Fruit fly (Drosophila melanogaster) whole organism, embryonic: ENCODE data around the gene barc.

Experiments
- CG12659 ChIP-seq: fragments of 200-800 bp; sonication (Bioruptor generic); optimal IDR thresholded peaks from 3 replicates; lab custom pipeline; 2017; ENCODE audit warnings: mild to moderate bottlenecking, missing biosample characterization, missing genetic modification reagents, missing genetic modification characterization
- CG32767 ChIP-seq: fragments of 200-800 bp; sonication (Bioruptor generic); IDR thresholded peaks from 2 replicates; pipeline ENCODE4 v1.3.6; 2022; ENCODE audit warnings: missing biosample characterization, missing genetic modification characterization
- CTCF ChIP-seq: fragments of 200-800 bp; sonication (Bioruptor generic); optimal IDR thresholded peaks from 2 replicates; lab custom pipeline; 2017; ENCODE audit warnings: missing biosample characterization, mild to moderate bottlenecking, missing genetic modification characterization, moderate library complexity
- cg ChIP-seq: fragments of 200-800 bp; sonication (Bioruptor generic); optimal IDR thresholded peaks from 3 replicates; lab custom pipeline; 2019; ENCODE audit warnings: missing biosample characterization, mild to moderate bottlenecking, missing genetic modification characterization, moderate library complexity
- fd96Cb ChIP-seq: fragments of 200-800 bp; sonication (Bioruptor generic); optimal IDR thresholded peaks from 2 replicates; lab custom pipeline; 2018; ENCODE audit warnings: missing biosample characterization, mild to moderate bottlenecking, missing genetic modification characterization, moderate library complexity
- tx ChIP-seq: fragments of 200-800 bp; sonication (Bioruptor generic); optimal IDR thresholded peaks from 2 replicates; lab custom pipeline; 2016; ENCODE audit warnings: missing biosample characterization, missing genetic modification characterization

DNA sequence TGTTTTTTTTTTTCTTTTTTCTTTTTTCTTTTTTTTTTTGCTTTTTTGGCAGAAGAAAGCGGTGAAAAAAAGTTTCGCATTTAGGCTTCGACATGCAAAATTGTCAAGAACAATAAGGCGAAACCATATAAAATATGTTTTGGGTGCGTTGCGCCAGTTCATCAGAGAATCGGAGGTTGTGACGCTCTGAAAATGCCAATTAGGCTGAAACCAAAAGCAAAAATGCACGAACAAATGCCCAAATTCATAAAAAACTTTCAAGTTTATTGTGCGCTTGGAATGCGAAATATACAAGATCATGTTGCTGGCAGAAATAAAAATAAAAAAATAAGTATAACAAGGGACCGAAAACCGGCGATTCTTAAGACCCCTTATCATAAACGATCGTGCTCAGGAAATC, 43.2 kb downstream of the barc start:
- no peak for TF ChIP-seq fd96Cb
- TF ChIP-seq tx (GFP tag; lab: Kevin White, UChicago) = no peak
- TF ChIP-seq CG12659 (GFP tag; lab: Kevin White, UChicago) = no peak
- TF ChIP-seq CG32767 (GFP tag; lab: Robert Waterston, UW) = no peak
- no peak for TF ChIP-seq cg
- no peak for TF ChIP-seq CTCF
